Fruit fly (Drosophila melanogaster) whole organism, embryonic: ENCODE measurements around the gene CG9799.

Experiments used
- Bgb ChIP-seq: fragments of 200-800 bp; sonication (Bioruptor generic); IDR thresholded peaks from 2 replicates; pipeline ENCODE4 v1.3.6; 2022; ENCODE audit warnings: missing biosample characterization, missing genetic modification characterization; ENCODE audit not compliant: partially characterized antibody
- BtbVII ChIP-seq: fragments of 200-800 bp; sonication (Bioruptor generic); optimal IDR thresholded peaks from 3 replicates; lab custom pipeline; 2017; ENCODE audit warnings: missing biosample characterization, mild to moderate bottlenecking, missing genetic modification characterization
- CG11695 ChIP-seq: fragments of 200-800 bp; sonication (Bioruptor generic); IDR thresholded peaks from 3 replicates; pipeline ENCODE4 v1.3.6; 2022; ENCODE audit warnings: missing biosample characterization, missing genetic modification characterization
- CG14667 ChIP-seq: fragments of 200-800 bp; sonication (Bioruptor generic); IDR thresholded peaks from 2 replicates; pipeline ENCODE4 v1.3.6; 2022; ENCODE audit warnings: missing biosample characterization, missing genetic modification characterization
- CG3065 ChIP-seq: fragments of 200-800 bp; sonication (Bioruptor generic); optimal IDR thresholded peaks from 2 replicates; lab custom pipeline; 2016; ENCODE audit warnings: missing biosample characterization, missing genetic modification characterization
- CG43689 ChIP-seq: fragments of 200-800 bp; sonication (Bioruptor generic); IDR thresholded peaks from 2 replicates; pipeline ENCODE4 v1.3.6; 2022; ENCODE audit warnings: missing biosample characterization, missing genetic modification characterization
- CG5180 ChIP-seq: fragments of 200-800 bp; sonication (Bioruptor generic); optimal IDR thresholded peaks from 3 replicates; lab custom pipeline; 2017; ENCODE audit warnings: missing biosample characterization, missing genetic modification characterization, mild to moderate bottlenecking, moderate library complexity, missing genetic modification reagents
- CG6683 ChIP-seq: fragments of 200-800 bp; sonication (Bioruptor generic); optimal IDR thresholded peaks from 2 replicates; lab custom pipeline; 2017; ENCODE audit warnings: missing biosample characterization, mild to moderate bottlenecking, missing genetic modification characterization, missing genetic modification reagents
- CG7372 ChIP-seq: fragments of 200-800 bp; sonication (Bioruptor generic); IDR thresholded peaks from 2 replicates; pipeline ENCODE4 v1.3.6; 2022; ENCODE audit warnings: missing biosample characterization, missing genetic modification characterization
- CG7556 ChIP-seq: fragments of 200-800 bp; sonication (Bioruptor generic); optimal IDR thresholded peaks from 2 replicates; lab custom pipeline; 2017; ENCODE audit warnings: missing biosample characterization, mild to moderate bottlenecking, missing genetic modification characterization
- CG8478 ChIP-seq: fragments of >200 bp; optimal IDR thresholded peaks from 2 replicates; lab custom pipeline; 2018
- CG9437 ChIP-seq: fragments of 200-800 bp; sonication (Bioruptor generic); optimal IDR thresholded peaks from 2 replicates; lab custom pipeline; 2018; ENCODE audit warnings: missing biosample characterization, mild to moderate bottlenecking, missing genetic modification characterization
- Deaf1 ChIP-seq: fragments of 200-800 bp; optimal IDR thresholded peaks from 3 replicates; lab custom pipeline; 2019; ENCODE audit warnings: missing biosample characterization, mild to moderate bottlenecking, missing genetic modification characterization, moderate library complexity
- Elba2 ChIP-seq: fragments of 200-800 bp; sonication (Bioruptor generic); optimal IDR thresholded peaks from 3 replicates; lab custom pipeline; 2016; ENCODE audit warnings: missing biosample characterization, missing genetic modification characterization
- Ets65A ChIP-seq: fragments of 200-800 bp; sonication (Bioruptor generic); peaks from one replicate; lab custom pipeline; 2016; ENCODE audit warnings: missing biosample characterization, missing genetic modification characterization
- HLHmδ ChIP-seq: fragments of 200-800 bp; sonication (Bioruptor generic); optimal IDR thresholded peaks from 2 replicates; lab custom pipeline; 2018; ENCODE audit warnings: missing biosample characterization, mild to moderate bottlenecking, missing genetic modification characterization, moderate library complexity
- Med ChIP-seq: fragments of 200-800 bp; sonication (Bioruptor generic); peaks from one replicate; lab custom pipeline; 2016; ENCODE audit warnings: missing biosample characterization, missing genetic modification characterization, mild to moderate bottlenecking, inconsistent platforms, moderate library complexity
- NFAT ChIP-seq: fragments of 200-800 bp; sonication (Bioruptor generic); IDR thresholded peaks from 2 replicates; pipeline ENCODE4 v1.3.6; 2022; ENCODE audit warnings: missing biosample characterization, missing genetic modification characterization
- Oli ChIP-seq: fragments of 200-800 bp; sonication (Bioruptor generic); optimal IDR thresholded peaks from 2 replicates; lab custom pipeline; 2018; ENCODE audit warnings: missing biosample characterization, mild to moderate bottlenecking, missing genetic modification characterization, moderate library complexity
- Stat92E ChIP-seq, 3 experiments: fragments of >200 bp in 2 of 3; fragments of 200-800 bp in 1 of 3; sonication (Bioruptor generic) in 1 of 3; optimal IDR thresholded peaks; 2 replicates each; lab custom pipeline; 2017 to 2019; ENCODE audit warnings: missing biosample characterization in 3 of 3, missing genetic modification characterization in 3 of 3, mild to moderate bottlenecking in 1 of 3, moderate library complexity in 1 of 3
- abd-A ChIP-seq: fragments of 200-800 bp; sonication (Bioruptor generic); optimal IDR thresholded peaks from 3 replicates; lab custom pipeline; 2019; ENCODE audit warnings: missing biosample characterization, mild to moderate bottlenecking, missing genetic modification characterization, moderate library complexity
- ash1 ChIP-seq: fragments of 200-800 bp; sonication (Bioruptor generic); optimal IDR thresholded peaks from 2 replicates; lab custom pipeline; 2018; ENCODE audit warnings: missing biosample characterization, mild to moderate bottlenecking, missing genetic modification characterization
- ci ChIP-seq: fragments of 200-800 bp; sonication (Bioruptor generic); IDR thresholded peaks from 3 replicates; pipeline ENCODE4 v1.3.6; 2022; ENCODE audit warnings: missing biosample characterization, missing genetic modification characterization
- da ChIP-seq: fragments of 200-800 bp; sonication (Bioruptor generic); optimal IDR thresholded peaks from 2 replicates; lab custom pipeline; 2016; ENCODE audit warnings: missing biosample characterization, missing genetic modification characterization
- gcm2 ChIP-seq: fragments of 200-800 bp; sonication (Bioruptor generic); optimal IDR thresholded peaks from 2 replicates; lab custom pipeline; 2016; ENCODE audit warnings: missing biosample characterization, missing genetic modification characterization
- jumu ChIP-seq: fragments of 200-800 bp; sonication (Bioruptor generic); optimal IDR thresholded peaks from 3 replicates; lab custom pipeline; 2016; ENCODE audit warnings: missing biosample characterization, missing genetic modification characterization
- lbe ChIP-seq: fragments of 200-800 bp; sonication (Bioruptor generic); optimal IDR thresholded peaks from 2 replicates; lab custom pipeline; 2016; ENCODE audit warnings: missing biosample characterization, mild to moderate bottlenecking, missing genetic modification characterization
- oc ChIP-seq: fragments of 200-800 bp; sonication (Bioruptor generic); optimal IDR thresholded peaks from 2 replicates; lab custom pipeline; 2018; ENCODE audit warnings: missing biosample characterization, mild to moderate bottlenecking, missing genetic modification characterization, moderate library complexity
- pnt ChIP-seq: fragments of 200-800 bp; sonication (Bioruptor generic); optimal IDR thresholded peaks from 3 replicates; lab custom pipeline; 2016; ENCODE audit warnings: missing biosample characterization, missing genetic modification characterization
- ro ChIP-seq: fragments of 200-800 bp; sonication (Bioruptor generic); IDR thresholded peaks from 2 replicates; pipeline ENCODE4 v1.3.6; 2022; ENCODE audit warnings: missing biosample characterization, missing genetic modification characterization
- scrt ChIP-seq: fragments of 200-800 bp; sonication (Bioruptor generic); optimal IDR thresholded peaks from 2 replicates; lab custom pipeline; 2018; ENCODE audit warnings: missing biosample characterization, mild to moderate bottlenecking, missing genetic modification characterization, moderate library complexity
- sens ChIP-seq: fragments of 200-800 bp; sonication (Bioruptor generic); peaks from one replicate; lab custom pipeline; 2016; ENCODE audit warnings: missing biosample characterization, missing genetic modification characterization
- sr ChIP-seq: fragments of 200-800 bp; sonication (Bioruptor generic); IDR thresholded peaks from 3 replicates; pipeline ENCODE4 v1.3.6; 2022; ENCODE audit warnings: missing biosample characterization, missing genetic modification characterization
- tap ChIP-seq: fragments of 200-800 bp; optimal IDR thresholded peaks from 3 replicates; lab custom pipeline; 2019; ENCODE audit warnings: missing biosample characterization, mild to moderate bottlenecking, missing genetic modification characterization, moderate library complexity

Gene CG9799

dm6 chr3R:13360108-13360507 is 28.4 kb downstream of the CG9799 start:
- TF ChIP-seq CG5180 (GFP tag; lab: Kevin White, UChicago): no peak
- TF ChIP-seq BtbVII: no peak
- TF ChIP-seq Med (GFP tag; lab: Kevin White, UChicago): peak; percentile 61
- TF ChIP-seq CG9437 (GFP tag; lab: Kevin White, UChicago): peak; percentile 20
- TF ChIP-seq CG7372 (GFP tag; lab: Robert Waterston, UW): peak; percentile 60; the same call in 1 of the 2 replicates
- TF ChIP-seq CG3065 (GFP tag; lab: Kevin White, UChicago): peak; percentile 30
- peak; percentile 51 for TF ChIP-seq sens (GFP tag; lab: Kevin White, UChicago)

- TF ChIP-seq CG14667 (GFP tag; lab: Robert Waterston, UW): no peak
- peak; percentile 34 for TF ChIP-seq abd-A
- TF ChIP-seq scrt (GFP tag; lab: Kevin White, UChicago): peak; percentile 70
- peak; percentile 80 for TF ChIP-seq Ets65A (GFP tag; lab: Kevin White, UChicago)
- TF ChIP-seq, all 482 proteins: peak for 3
Observed at dm6 chr3R:13356960-13357359, 31.5 kb downstream of the CG9799 start.

- TF ChIP-seq CG8478 (lab: Kevin White, UChicago): no peak
- TF ChIP-seq pnt: no peak
- TF ChIP-seq CG11695 (GFP tag; lab: Robert Waterston, UW): no peak
- TF ChIP-seq gcm2: no peak
- no peak for TF ChIP-seq Stat92E (GFP tag; optimal IDR thresholded peaks at IDR 0.05; lab: Kevin White, UChicago)
- TF ChIP-seq ash1 (GFP tag; lab: Kevin White, UChicago): no peak
- no peak for TF ChIP-seq CG7556 (GFP tag; lab: Kevin White, UChicago)
- no peak for TF ChIP-seq Elba2 (GFP tag; lab: Kevin White, UChicago)
- TF ChIP-seq, all 482 proteins: peak for 0
Observed at dm6 chr3R:13353373-13353772, 35.1 kb downstream of the CG9799 start, which contains the start of gene mthl12. Gene mthl12 (plus strand): TSS chr3R:13353673.

- TF ChIP-seq da (GFP tag; lab: Kevin White, UChicago): no peak
- no peak for TF ChIP-seq Ets65A (GFP tag; lab: Kevin White, UChicago)
- TF ChIP-seq CG43689: no peak
- TF ChIP-seq NFAT (GFP tag; lab: Robert Waterston, UW): no peak
- no peak for TF ChIP-seq sens (GFP tag; lab: Kevin White, UChicago)
- TF ChIP-seq oc (tag; lab: Kevin White, UChicago): no peak
- no peak for TF ChIP-seq ci (GFP tag; lab: Robert Waterston, UW)
- no peak for TF ChIP-seq sr (GFP tag; lab: Robert Waterston, UW)
- no peak for TF ChIP-seq CG6683 (GFP tag; lab: Kevin White, UChicago)
- TF ChIP-seq Bgb (GFP tag; lab: Robert Waterston, UW): no peak
- no peak for TF ChIP-seq gcm2
- no peak for TF ChIP-seq tap (tag; lab: Kevin White, UChicago)
- no peak for TF ChIP-seq lbe (GFP tag; lab: Kevin White, UChicago)
- no peak for TF ChIP-seq Deaf1 (tag; lab: Kevin White, UChicago)
- no peak for TF ChIP-seq HLHmδ (GFP tag; lab: Kevin White, UChicago)
- TF ChIP-seq jumu (GFP tag; lab: Kevin White, UChicago): no peak
- TF ChIP-seq ro: no peak
- TF ChIP-seq Oli (tag; lab: Kevin White, UChicago): no peak
- TF ChIP-seq, all 482 proteins: peak for 0
Observed at dm6 chr3R:13338030-13338429, 50.5 kb downstream of the CG9799 start, which contains the start of gene PK2-R1. Gene PK2-R1 (plus strand): TSS chr3R:13338330.
